Worm (Caenorhabditis elegans): ENCODE data around the gene cct-6.
A peak's percentile ranks its signal among the peaks of the same experiment; 100 is the strongest.

The cct-6 gene

DNA sequence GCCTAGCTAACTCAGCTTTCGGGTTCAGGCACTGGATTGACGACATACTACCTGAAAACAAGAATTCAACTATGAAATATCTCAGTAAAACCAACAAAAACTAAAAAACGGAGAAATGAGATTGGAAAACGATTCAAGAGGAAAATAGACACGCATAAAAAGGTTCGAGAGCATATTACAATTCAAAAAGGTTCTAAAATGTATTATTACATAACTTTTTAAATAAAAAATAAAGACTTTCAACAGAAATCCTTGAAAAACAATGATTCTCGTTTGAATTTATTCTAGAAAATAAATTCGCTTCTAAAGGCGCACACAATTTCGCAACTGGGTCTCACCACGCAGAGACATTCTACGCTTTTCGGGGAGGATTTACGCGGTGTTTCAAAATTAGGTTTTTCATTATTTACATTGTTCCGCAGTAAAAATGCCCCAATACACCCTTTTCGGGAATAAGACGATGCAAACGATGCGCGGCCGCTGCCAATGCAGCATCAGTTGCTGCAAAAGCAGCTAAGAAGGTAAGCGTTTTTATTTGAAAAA, at the start of gene cct-6, which contains the start of gene alh-9:
Gene cct-6, minus strand, starts transcription at position 51 of the 543 bp plus-strand sequence.
Gene alh-9, plus strand, starts transcription at position 382 of the 543 bp plus-strand sequence.
- TF ChIP-seq ztf-7 (tag; optimal IDR thresholded peaks at IDR 0.05) = peak; percentile 71
- TF ChIP-seq hlh-30 (tag; optimal IDR thresholded peaks at IDR 0.05; ENCODE audit: insufficient read depth) = peak; percentile 58
- peak; percentile 48 for TF ChIP-seq nhr-11 (tag; optimal IDR thresholded peaks at IDR 0.05)
- no peak for TF ChIP-seq mxl-3 (GFP tag; optimal IDR thresholded peaks at IDR 0.05)
- peak; percentile 62 for TF ChIP-seq rbr-2 (tag; optimal IDR thresholded peaks at IDR 0.05)
- peak in 1 of 2 experiments; percentile 59 for TF ChIP-seq hif-1 (tag; optimal IDR thresholded peaks at IDR 0.05)
- no peak for TF ChIP-seq fos-1 (tag; optimal IDR thresholded peaks at IDR 0.05)
- peak; percentile 74 for TF ChIP-seq R02D3.7 (tag; optimal IDR thresholded peaks at IDR 0.05)
- TF ChIP-seq mdl-1 (tag; optimal IDR thresholded peaks at IDR 0.05) = peak in 1 of 2 experiments; percentile 26
- TF ChIP-seq dpl-1 (GFP tag; optimal IDR thresholded peaks at IDR 0.05) = peak; percentile 96
- TF ChIP-seq mep-1 (tag; optimal IDR thresholded peaks at IDR 0.05) = peak; percentile 87
- peak; percentile 9 for TF ChIP-seq spr-1 (tag; optimal IDR thresholded peaks at IDR 0.05)
- no peak for TF ChIP-seq daf-19 (GFP tag; conservative IDR thresholded peaks at IDR 0.05)
- TF ChIP-seq lin-39 (tag; optimal IDR thresholded peaks at IDR 0.05) = no peak
- TF ChIP-seq dmd-6 (GFP tag; IDR thresholded peaks at IDR 0.05) = peak; percentile 35; the same call in 1 of the 2 replicates
- TF ChIP-seq snpc-1.2 (GFP tag; IDR thresholded peaks at IDR 0.05) = no peak
- peak; percentile 92 for TF ChIP-seq mes-2 (tag; optimal IDR thresholded peaks at IDR 0.05; ENCODE audit: poor library complexity, severe bottlenecking)
- TF ChIP-seq lin-13 (GFP tag; optimal IDR thresholded peaks at IDR 0.05) = peak; percentile 80
- peak; percentile 42 for TF ChIP-seq nhr-25 (tag; optimal IDR thresholded peaks at IDR 0.05; ENCODE audit: borderline replicate concordance, insufficient read depth)
- TF ChIP-seq unc-130 (GFP tag; optimal IDR thresholded peaks at IDR 0.05) = peak; percentile 40
- TF ChIP-seq T26A8.4 (GFP tag; IDR thresholded peaks at IDR 0.05) = 0 out of 2 replicates have a peak, but pooled peaks have one; percentile 53
- TF ChIP-seq daf-16 (GFP tag; optimal IDR thresholded peaks at IDR 0.05) = peak in 1 of 2 experiments; percentile 17
- peak; percentile 65 for TF ChIP-seq daf-16 (tag; optimal IDR thresholded peaks at IDR 0.05)
- peak in 1 of 2 experiments; percentile 94 for TF ChIP-seq lsy-2 (tag; optimal IDR thresholded peaks at IDR 0.05)
- TF ChIP-seq dve-1 (tag; optimal IDR thresholded peaks at IDR 0.05; ENCODE audit: insufficient read depth) = peak; percentile 79
- TF ChIP-seq nhr-77 (tag; optimal IDR thresholded peaks at IDR 0.05) = peak; percentile 66
- TF ChIP-seq lin-38 (GFP tag; IDR thresholded peaks at IDR 0.05) = peak; percentile 62
- peak; percentile 61 for TF ChIP-seq hlh-11 (tag; optimal IDR thresholded peaks at IDR 0.05)
- TF ChIP-seq nhr-102 (tag; optimal IDR thresholded peaks at IDR 0.05) = no peak
- TF ChIP-seq nhr-6 (tag; optimal IDR thresholded peaks at IDR 0.05) = peak; percentile 81
- TF ChIP-seq hmg-1.1 (GFP tag; IDR thresholded peaks at IDR 0.05) = peak; percentile 58; the same call in 1 of the 2 replicates
- no peak for TF ChIP-seq F26F4.8 (GFP tag; conservative IDR thresholded peaks at IDR 0.05)
- TF ChIP-seq nhr-76 (tag; optimal IDR thresholded peaks at IDR 0.05) = no peak
- peak; percentile 75 for TF ChIP-seq aha-1 (tag)
- no peak for TF ChIP-seq spr-3 (GFP tag; optimal IDR thresholded peaks at IDR 0.05)
- TF ChIP-seq pqm-1 (tag; optimal IDR thresholded peaks at IDR 0.05) = peak; percentile 2
- TF ChIP-seq nhr-28 (tag; optimal IDR thresholded peaks at IDR 0.05) = peak; percentile 49
- peak; percentile 14; the same call in 1 of the 2 replicates for TF ChIP-seq pha-4 (GFP tag; IDR thresholded peaks at IDR 0.05)
- TF ChIP-seq pha-4 (tag; optimal IDR thresholded peaks at IDR 0.05) = peak; percentile 93

DNA sequence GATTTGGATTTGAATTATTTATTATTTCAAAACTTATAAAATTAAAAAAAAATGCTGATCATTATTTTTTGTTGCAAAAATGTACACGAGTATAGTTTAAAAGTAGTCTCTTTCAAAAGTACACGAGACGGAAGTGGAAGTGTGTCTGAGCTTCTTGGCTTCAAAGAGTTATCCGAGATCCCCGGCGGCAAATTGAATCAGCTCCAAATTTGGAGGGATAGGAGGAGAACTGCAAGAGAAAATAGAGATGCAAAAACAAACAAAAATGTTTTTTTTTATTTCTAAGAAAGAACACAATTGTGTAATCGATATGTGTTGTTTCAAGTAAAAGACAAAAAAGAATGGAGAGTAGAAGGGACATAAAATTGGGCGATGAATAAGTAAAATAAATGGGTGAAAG, 47.1 kb upstream of the cct-6 start:
- TF ChIP-seq zfp-2 (tag; optimal IDR thresholded peaks at IDR 0.05) (no peak), cey-2 (tag; optimal IDR thresholded peaks at IDR 0.05; ENCODE audit: borderline replicate concordance, insufficient read depth) (no peak), ztf-11 (tag; optimal IDR thresholded peaks at IDR 0.05) (no peak), skn-1 (tag; optimal IDR thresholded peaks at IDR 0.05) (no peak), tag-97 (GFP tag; IDR thresholded peaks at IDR 0.05) (no peak), ceh-28 (tag; optimal IDR thresholded peaks at IDR 0.05) (no peak), dpl-1 (GFP tag; optimal IDR thresholded peaks at IDR 0.05) (no peak), T20F7.1 (GFP tag; optimal IDR thresholded peaks at IDR 0.05) (no peak), spr-1 (tag; optimal IDR thresholded peaks at IDR 0.05) (no peak), aha-1 (tag) (no peak), daf-16 (GFP tag; optimal IDR thresholded peaks at IDR 0.05) (no peak), daf-16 (tag; optimal IDR thresholded peaks at IDR 0.05) (no peak), lin-39 (tag; optimal IDR thresholded peaks at IDR 0.05) (no peak)

All from whole organism, L4 larva.